Worm (Caenorhabditis elegans) whole organism, L1 larva: ENCODE data around the gene C03B8.3.

Source experiments
- C04F5.9 ChIP-seq: sonication (generic microtip); optimal IDR thresholded peaks from 2 replicates; lab custom pipeline; 2016; ENCODE audit warnings: missing genetic modification characterization, missing compliant biosample characterization
- C16A3.4 ChIP-seq: fragments of 150-350 bp; optimal IDR thresholded peaks from 2 replicates; lab custom pipeline; 2014; ENCODE audit warnings: missing biosample characterization, missing genetic modification characterization
- C34B4.2 ChIP-seq: sonication (generic microtip); optimal IDR thresholded peaks from 2 replicates; lab custom pipeline; 2017; ENCODE audit warnings: mild to moderate bottlenecking, missing genetic modification characterization, missing compliant biosample characterization
- Y116A8C.19 ChIP-seq: sonication (generic microtip); optimal IDR thresholded peaks from 2 replicates; lab custom pipeline; 2016; ENCODE audit warnings: missing compliant biosample characterization, missing genetic modification characterization, borderline replicate concordance
- aha-1 ChIP-seq: fragments of 150-350 bp; optimal IDR thresholded peaks from 2 replicates; lab custom pipeline; 2014; ENCODE audit warnings: missing biosample characterization, missing genetic modification characterization
- alr-1 ChIP-seq: fragments of 200-800 bp; sonication (Bioruptor generic); optimal IDR thresholded peaks from 2 replicates; lab custom pipeline; 2018; ENCODE audit warnings: borderline replicate concordance, mild to moderate bottlenecking, missing genetic modification characterization, missing compliant biosample characterization
- ceh-8 ChIP-seq: fragments of 200-800 bp; sonication (Bioruptor generic); optimal IDR thresholded peaks from 2 replicates; lab custom pipeline; 2018; ENCODE audit warnings: mild to moderate bottlenecking, missing genetic modification characterization, moderate library complexity, missing compliant biosample characterization
- ceh-88 ChIP-seq: fragments of 200-800 bp; sonication (Bioruptor generic); IDR thresholded peaks from 2 replicates; pipeline ENCODE4 v1.3.6; 2022; ENCODE audit warnings: missing genetic modification characterization, missing compliant biosample characterization
- ces-1 ChIP-seq: fragments of 150-350 bp; optimal IDR thresholded peaks from 2 replicates; lab custom pipeline; 2014; ENCODE audit warnings: missing biosample characterization, missing genetic modification reagents, missing genetic modification characterization
- dpl-1 ChIP-seq, 3 experiments: fragments of 150-350 bp in 2 of 3; sonication (generic microtip) in 1 of 3; optimal IDR thresholded peaks; 2 replicates each; lab custom pipeline; 2014 to 2017; ENCODE audit warnings: missing biosample characterization in 3 of 3, missing genetic modification characterization in 3 of 3, missing genetic modification reagents in 3 of 3
- egl-27 ChIP-seq, 2 experiments: fragments of 150-350 bp in 1 of 2; sonication (generic microtip); optimal IDR thresholded peaks; 3 replicates each; lab custom pipeline; 2017 to 2018; ENCODE audit warnings: missing biosample characterization in 2 of 2, missing genetic modification characterization in 2 of 2, missing genetic modification reagents in 2 of 2
- elt-2 ChIP-seq: sonication (generic microtip); optimal IDR thresholded peaks from 2 replicates; lab custom pipeline; 2016; ENCODE audit warnings: missing genetic modification characterization, mild to moderate bottlenecking, inconsistent platforms, missing compliant biosample characterization, missing genetic modification reagents
- elt-3 ChIP-seq, 6 experiments: fragments of 150-350 bp in 1 of 6; sonication (generic microtip); optimal IDR thresholded peaks; 2 replicates each; lab custom pipeline; 2017 to 2018; ENCODE audit warnings: missing biosample characterization in 6 of 6, missing genetic modification characterization in 6 of 6, inconsistent platforms in 1 of 6
- fkh-10 ChIP-seq: sonication (generic microtip); optimal IDR thresholded peaks from 2 replicates; lab custom pipeline; 2017; ENCODE audit warnings: missing biosample characterization, missing genetic modification reagents, missing genetic modification characterization
- fkh-4 ChIP-seq: sonication (generic microtip); optimal IDR thresholded peaks from 2 replicates; lab custom pipeline; 2016; ENCODE audit warnings: missing compliant biosample characterization, missing genetic modification characterization, borderline replicate concordance
- fkh-8 ChIP-seq: sonication (generic microtip); optimal IDR thresholded peaks from 2 replicates; lab custom pipeline; 2016; ENCODE audit warnings: mild to moderate bottlenecking, missing genetic modification characterization, missing compliant biosample characterization
- fos-1 ChIP-seq: fragments of 150-350 bp; optimal IDR thresholded peaks from 2 replicates; lab custom pipeline; 2014; ENCODE audit warnings: missing biosample characterization, missing genetic modification characterization
- grh-1 ChIP-seq: fragments of 200-800 bp; sonication (Bioruptor generic); IDR thresholded peaks from 2 replicates; pipeline ENCODE4 v1.3.6; 2022; ENCODE audit warnings: missing genetic modification reagents, missing genetic modification characterization, missing compliant biosample characterization
- hlh-17 ChIP-seq: fragments of 200-800 bp; sonication (Bioruptor generic); optimal IDR thresholded peaks from 2 replicates; lab custom pipeline; 2018; ENCODE audit warnings: missing genetic modification characterization, mild to moderate bottlenecking, missing compliant biosample characterization, moderate library complexity, borderline replicate concordance
- hlh-4 ChIP-seq: sonication (generic microtip); optimal IDR thresholded peaks from 2 replicates; lab custom pipeline; 2016; ENCODE audit warnings: mild to moderate bottlenecking, missing genetic modification characterization, missing compliant biosample characterization
- hpl-2 ChIP-seq: fragments of 150-350 bp; optimal IDR thresholded peaks from 2 replicates; lab custom pipeline; 2014; ENCODE audit warnings: missing biosample characterization, missing genetic modification reagents, missing genetic modification characterization
- irx-1 ChIP-seq: sonication (generic microtip); optimal IDR thresholded peaks from 2 replicates; lab custom pipeline; 2016; ENCODE audit warnings: missing genetic modification characterization, missing compliant biosample characterization
- isw-1 ChIP-seq: fragments of 200-800 bp; sonication (Bioruptor generic); IDR thresholded peaks from 2 replicates; pipeline ENCODE4 v1.3.6; 2022; ENCODE audit warnings: missing genetic modification characterization, missing compliant biosample characterization
- jun-1 ChIP-seq: fragments of 150-350 bp; optimal IDR thresholded peaks from 2 replicates; lab custom pipeline; 2014; ENCODE audit warnings: missing biosample characterization, missing genetic modification reagents, missing genetic modification characterization
- lin-14 ChIP-seq: fragments of 200-800 bp; sonication (Bioruptor generic); optimal IDR thresholded peaks from 2 replicates; lab custom pipeline; 2018; ENCODE audit warnings: mild to moderate bottlenecking, missing genetic modification characterization, moderate library complexity, missing compliant biosample characterization
- lin-35 ChIP-seq, 2 experiments: fragments of 150-350 bp; optimal IDR thresholded peaks; 2 replicates each; lab custom pipeline; 2014; ENCODE audit warnings: missing biosample characterization in 2 of 2, missing genetic modification characterization in 2 of 2, missing genetic modification reagents in 2 of 2
- lin-39 ChIP-seq: fragments of 150-350 bp; optimal IDR thresholded peaks from 2 replicates; lab custom pipeline; 2014; ENCODE audit warnings: missing biosample characterization, missing genetic modification reagents, missing genetic modification characterization
- lir-3 ChIP-seq: sonication (generic microtip); optimal IDR thresholded peaks from 2 replicates; lab custom pipeline; 2016; ENCODE audit warnings: mild to moderate bottlenecking, missing genetic modification characterization, moderate library complexity, missing compliant biosample characterization; ENCODE audit not compliant: poor library complexity
- lsy-2 ChIP-seq, 2 experiments: fragments of 150-350 bp; optimal IDR thresholded peaks; 2 replicates each; lab custom pipeline; 2014; ENCODE audit warnings: missing biosample characterization in 2 of 2, missing genetic modification characterization in 2 of 2
- mab-9 ChIP-seq: fragments of 200-800 bp; sonication (Bioruptor generic); IDR thresholded peaks from 2 replicates; pipeline ENCODE4 v1.3.6; 2022; ENCODE audit warnings: missing genetic modification reagents, missing genetic modification characterization, missing compliant biosample characterization
- mdl-1 ChIP-seq, 2 experiments: fragments of 150-350 bp; optimal IDR thresholded peaks; 2 replicates each; lab custom pipeline; 2014 to 2017; ENCODE audit warnings: missing biosample characterization in 2 of 2, missing genetic modification characterization in 2 of 2, inconsistent platforms in 1 of 2
- mep-1 ChIP-seq: fragments of 150-350 bp; optimal IDR thresholded peaks from 2 replicates; lab custom pipeline; 2014; ENCODE audit warnings: missing biosample characterization, missing genetic modification characterization
- nhr-11 ChIP-seq: fragments of 150-350 bp; optimal IDR thresholded peaks from 2 replicates; lab custom pipeline; 2014; ENCODE audit warnings: missing biosample characterization, missing genetic modification characterization
- nhr-12 ChIP-seq: sonication (generic microtip); optimal IDR thresholded peaks from 2 replicates; lab custom pipeline; 2017; ENCODE audit warnings: missing biosample characterization, missing genetic modification characterization
- nhr-237 ChIP-seq: fragments of 150-350 bp; optimal IDR thresholded peaks from 2 replicates; lab custom pipeline; 2014; ENCODE audit warnings: missing biosample characterization, missing genetic modification characterization
- nhr-71 ChIP-seq: sonication (generic microtip); optimal IDR thresholded peaks from 2 replicates; lab custom pipeline; 2016; ENCODE audit warnings: mild to moderate bottlenecking, missing genetic modification characterization, moderate library complexity, missing compliant biosample characterization
- nhr-85 ChIP-seq: sonication (generic microtip); peaks from one replicate; lab custom pipeline; 2016; ENCODE audit warnings: missing genetic modification characterization, inconsistent platforms, missing compliant biosample characterization
- pag-3 ChIP-seq: sonication (generic microtip); optimal IDR thresholded peaks from 2 replicates; lab custom pipeline; 2017; ENCODE audit warnings: missing genetic modification characterization, mild to moderate bottlenecking, missing compliant biosample characterization, antibody characterized with exemption, borderline replicate concordance; ENCODE audit not compliant: insufficient read depth
- pax-3 ChIP-seq: fragments of 200-800 bp; sonication (Bioruptor generic); optimal IDR thresholded peaks from 2 replicates; lab custom pipeline; 2018; ENCODE audit warnings: mild to moderate bottlenecking, missing genetic modification characterization, moderate library complexity, missing compliant biosample characterization
- rnt-1 ChIP-seq: sonication (generic microtip); optimal IDR thresholded peaks from 2 replicates; lab custom pipeline; 2016; ENCODE audit warnings: mild to moderate bottlenecking, missing genetic modification characterization, moderate library complexity, missing compliant biosample characterization
- skn-1 ChIP-seq: fragments of 150-350 bp; optimal IDR thresholded peaks from 2 replicates; lab custom pipeline; 2014; ENCODE audit warnings: missing biosample characterization, missing genetic modification characterization
- snpc-4 ChIP-seq: fragments of 150-350 bp; optimal IDR thresholded peaks from 2 replicates; lab custom pipeline; 2014; ENCODE audit warnings: missing biosample characterization, missing genetic modification characterization
- snu-23 ChIP-seq: sonication (generic microtip); optimal IDR thresholded peaks from 2 replicates; lab custom pipeline; 2016; ENCODE audit warnings: missing genetic modification characterization, missing compliant biosample characterization
- sptf-1 ChIP-seq: fragments of 150-350 bp; optimal IDR thresholded peaks from 2 replicates; lab custom pipeline; 2014; ENCODE audit warnings: missing biosample characterization, missing genetic modification characterization
- sup-37 ChIP-seq: fragments of 200-800 bp; sonication (Bioruptor generic); optimal IDR thresholded peaks from 2 replicates; lab custom pipeline; 2018; ENCODE audit warnings: mild to moderate bottlenecking, missing genetic modification characterization, missing compliant biosample characterization
- swsn-7 ChIP-seq: sonication (generic microtip); optimal IDR thresholded peaks from 2 replicates; lab custom pipeline; 2016; ENCODE audit warnings: missing genetic modification characterization, missing compliant biosample characterization
- tlp-1 ChIP-seq: fragments of 150-350 bp; optimal IDR thresholded peaks from 2 replicates; lab custom pipeline; 2014; ENCODE audit warnings: missing biosample characterization, missing genetic modification characterization
- unc-30 ChIP-seq: sonication (generic microtip); optimal IDR thresholded peaks from 2 replicates; lab custom pipeline; 2017; ENCODE audit warnings: missing biosample characterization, missing genetic modification characterization
- unc-62 ChIP-seq: fragments of 150-350 bp; optimal IDR thresholded peaks from 2 replicates; lab custom pipeline; 2014; ENCODE audit warnings: missing biosample characterization, missing genetic modification reagents, missing genetic modification characterization
- unc-86 ChIP-seq: sonication (generic microtip); optimal IDR thresholded peaks from 2 replicates; lab custom pipeline; 2016; ENCODE audit warnings: missing genetic modification characterization, missing compliant biosample characterization
- xbp-1 ChIP-seq: sonication (generic microtip); optimal IDR thresholded peaks from 2 replicates; lab custom pipeline; 2016; ENCODE audit warnings: missing genetic modification characterization, missing compliant biosample characterization
- zag-1 ChIP-seq: fragments of 150-350 bp; optimal IDR thresholded peaks from 2 replicates; lab custom pipeline; 2014; ENCODE audit warnings: missing biosample characterization, missing genetic modification characterization
- ztf-4 ChIP-seq: fragments of 150-350 bp; optimal IDR thresholded peaks from 2 replicates; lab custom pipeline; 2014; ENCODE audit warnings: missing biosample characterization, missing genetic modification characterization

The C03B8.3 gene

ce11 chrIII:7711908-7712359, at the start of gene C03B8.3:
TSS of gene C03B8.3 (plus strand) at chrIII:7712309.
- TF ChIP-seq nhr-85 (tag; lab: Kevin White, UChicago) = peak; percentile 27
- no peak for TF ChIP-seq lir-3 (tag; lab: Kevin White, UChicago)
- no peak for TF ChIP-seq hlh-4 (tag; lab: Kevin White, UChicago)
- no peak for TF ChIP-seq ces-1 (GFP tag; lab: Kevin White, UChicago)
- no peak for TF ChIP-seq ceh-8 (GFP tag; lab: Kevin White, UChicago)
- TF ChIP-seq grh-1 (GFP tag; lab: Robert Waterston, UW) = no peak
- no peak for TF ChIP-seq hlh-17 (GFP tag; lab: Kevin White, UChicago)
- TF ChIP-seq isw-1 = no peak
- no peak for TF ChIP-seq nhr-11 (tag; lab: Kevin White, UChicago)
- TF ChIP-seq ceh-88 (GFP tag; lab: Robert Waterston, UW) = no peak
- TF ChIP-seq C34B4.2 = no peak
- no peak for TF ChIP-seq fos-1 (tag; lab: Kevin White, UChicago)
- TF ChIP-seq irx-1 (tag; lab: Kevin White, UChicago) = no peak
- peak; percentile 48 for TF ChIP-seq nhr-71 (tag; lab: Kevin White, UChicago)
- no peak for TF ChIP-seq lin-39 (tag; lab: Kevin White, UChicago)
- no peak for TF ChIP-seq C16A3.4 (tag; lab: Kevin White, UChicago)
- TF ChIP-seq egl-27 (tag; optimal IDR thresholded peaks at IDR 0.05; lab: Kevin White, UChicago) = no peak
- TF ChIP-seq elt-2 (tag; lab: Kevin White, UChicago) = no peak
- TF ChIP-seq unc-62 (GFP tag; lab: Kevin White, UChicago) = no peak
- TF ChIP-seq fkh-4 = no peak
- no peak for TF ChIP-seq zag-1
- no peak for TF ChIP-seq jun-1 (tag; lab: Kevin White, UChicago)
- TF ChIP-seq pag-3 (tag; lab: Kevin White, UChicago) = no peak
- TF ChIP-seq fkh-8 = no peak
- no peak for TF ChIP-seq fkh-10
- TF ChIP-seq pax-3 (tag; lab: Kevin White, UChicago) = no peak
- no peak for TF ChIP-seq tlp-1 (tag; lab: Kevin White, UChicago)
- no peak for TF ChIP-seq elt-3 (tag; optimal IDR thresholded peaks at IDR 0.05; lab: Kevin White, UChicago)
- TF ChIP-seq C04F5.9 (tag; lab: Kevin White, UChicago) = no peak
- no peak for TF ChIP-seq mdl-1 (tag; optimal IDR thresholded peaks at IDR 0.05; lab: Kevin White, UChicago)
- TF ChIP-seq snpc-4 (tag; lab: Kevin White, UChicago) = no peak
- no peak for TF ChIP-seq unc-30
- TF ChIP-seq mab-9 (GFP tag; lab: Robert Waterston, UW) = no peak
- no peak for TF ChIP-seq mep-1 (tag; lab: Kevin White, UChicago)
- no peak for TF ChIP-seq unc-86
- TF ChIP-seq Y116A8C.19 (tag; lab: Kevin White, UChicago) = no peak
- no peak for TF ChIP-seq alr-1 (tag; lab: Kevin White, UChicago)
- no peak for TF ChIP-seq nhr-237 (tag; lab: Kevin White, UChicago)
- TF ChIP-seq rnt-1 (tag; lab: Kevin White, UChicago) = peak; percentile 23
- TF ChIP-seq lin-35 (GFP tag; optimal IDR thresholded peaks at IDR 0.05; lab: Kevin White, UChicago) = peak; percentile 34 to 39
- TF ChIP-seq skn-1 (tag; lab: Kevin White, UChicago) = no peak
- peak; percentile 28 to 34 for TF ChIP-seq lsy-2 (tag; optimal IDR thresholded peaks at IDR 0.05; lab: Kevin White, UChicago)
- peak; percentile 15 for TF ChIP-seq snu-23 (GFP tag; lab: Kevin White, UChicago)
- peak in 2 of 3 experiments; percentile 34 to 63 for TF ChIP-seq dpl-1 (GFP tag; optimal IDR thresholded peaks at IDR 0.05; lab: Kevin White, UChicago)
- peak; percentile 22 for TF ChIP-seq lin-14 (GFP tag; lab: Kevin White, UChicago)
- TF ChIP-seq swsn-7 (tag; lab: Kevin White, UChicago) = peak; percentile 5
- TF ChIP-seq nhr-12 = no peak
- TF ChIP-seq aha-1 (tag; lab: Kevin White, UChicago) = no peak
- no peak for TF ChIP-seq ztf-4 (tag; lab: Kevin White, UChicago)
- no peak for TF ChIP-seq hpl-2 (GFP tag; lab: Kevin White, UChicago)
- TF ChIP-seq sptf-1 (tag; lab: Kevin White, UChicago) = no peak
- TF ChIP-seq sup-37 = no peak
- peak; percentile 20 for TF ChIP-seq xbp-1 (tag; lab: Kevin White, UChicago)
